Worm (Caenorhabditis elegans): Measurements from ENCODE around the gene snr-6.

The snr-6 gene

DNA sequence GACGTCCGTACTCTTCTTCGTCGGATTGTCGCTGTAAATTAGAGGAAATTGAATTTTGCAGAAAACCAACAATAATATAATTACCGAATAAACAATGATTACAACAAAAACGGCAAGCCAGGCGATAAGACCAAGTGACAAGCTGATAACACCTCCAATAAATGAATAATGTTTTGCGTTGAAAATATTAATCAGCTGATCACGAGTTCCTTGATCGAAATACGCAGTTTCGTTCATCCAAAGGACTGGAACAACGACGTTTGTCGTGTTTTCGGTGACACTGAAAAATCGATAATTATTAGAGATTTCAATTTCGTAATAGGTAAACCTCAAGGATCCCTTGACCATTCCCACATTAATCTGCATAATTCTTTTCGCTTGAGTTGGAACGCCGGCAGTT, 24.4 kb upstream of the snr-6 start:
- peak; percentile 68 for TF ChIP-seq pqm-1 (tag; optimal IDR thresholded peaks at IDR 0.05)
- TF ChIP-seq ceh-82 (tag; optimal IDR thresholded peaks at IDR 0.05) = no peak
- no peak for TF ChIP-seq nhr-237 (tag; optimal IDR thresholded peaks at IDR 0.05)
- TF ChIP-seq ceh-28 (tag; optimal IDR thresholded peaks at IDR 0.05) = peak; percentile 66
- no peak for TF ChIP-seq nfya-1 (tag; optimal IDR thresholded peaks at IDR 0.05; ENCODE audit: insufficient read depth)
- no peak for TF ChIP-seq lin-39 (tag; optimal IDR thresholded peaks at IDR 0.05)
- no peak for TF ChIP-seq ama-1 (optimal IDR thresholded peaks at IDR 0.05)
- no peak for TF ChIP-seq fos-1 (tag; optimal IDR thresholded peaks at IDR 0.05)
- TF ChIP-seq elt-2 (tag; optimal IDR thresholded peaks at IDR 0.05) = peak; percentile 81
- no peak for TF ChIP-seq lin-15B (tag; optimal IDR thresholded peaks at IDR 0.05)
- no peak for TF ChIP-seq ztf-11 (tag; optimal IDR thresholded peaks at IDR 0.05)

DNA sequence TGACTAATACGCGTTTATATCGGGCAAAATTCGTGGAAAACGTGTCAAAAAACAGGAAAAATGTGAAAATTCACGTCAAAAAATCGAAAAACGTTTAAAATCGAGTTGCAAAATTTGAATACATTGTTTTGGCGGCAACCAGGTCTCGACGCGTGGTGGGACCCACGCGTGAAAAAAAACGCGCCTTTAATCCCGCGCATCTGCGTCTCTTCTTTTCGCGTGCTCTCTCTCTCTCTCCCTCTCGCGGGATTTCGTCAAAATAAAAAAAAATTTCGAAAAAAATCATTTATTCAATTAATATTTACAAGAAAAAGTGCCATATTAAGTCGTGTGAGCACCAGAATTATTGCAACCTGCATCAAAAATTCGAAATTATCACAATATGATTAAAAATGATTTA, 23.9 kb upstream of the snr-6 start, which contains the start of gene ani-1:
ani-1 (minus strand) TSS at position 61 of the 400 bp plus-strand sequence.
- TF ChIP-seq unc-62 (GFP tag; optimal IDR thresholded peaks at IDR 0.05) = no peak
- no peak for TF ChIP-seq egl-27 (tag; optimal IDR thresholded peaks at IDR 0.05)
- no peak for TF ChIP-seq nhr-76 (tag; optimal IDR thresholded peaks at IDR 0.05)
- TF ChIP-seq lin-39 (tag; optimal IDR thresholded peaks at IDR 0.05) = peak; percentile 29
- no peak for TF ChIP-seq nhr-67 (tag; optimal IDR thresholded peaks at IDR 0.05)
- TF ChIP-seq skn-1 (tag; optimal IDR thresholded peaks at IDR 0.05) = peak; percentile 38
- no peak for TF ChIP-seq eor-1 (tag; optimal IDR thresholded peaks at IDR 0.05)
- no peak for TF ChIP-seq fkh-2 (tag; optimal IDR thresholded peaks at IDR 0.05)
- no peak for TF ChIP-seq egl-5 (tag; optimal IDR thresholded peaks at IDR 0.05)
- TF ChIP-seq mdl-1 (tag; optimal IDR thresholded peaks at IDR 0.05) = no peak
- TF ChIP-seq hmg-11 (tag; optimal IDR thresholded peaks at IDR 0.05) = peak; percentile 67
- TF ChIP-seq fkh-10 (GFP tag; optimal IDR thresholded peaks at IDR 0.05) = peak; percentile 34
- no peak for TF ChIP-seq sea-2 (GFP tag; optimal IDR thresholded peaks at IDR 0.05)
- peak; percentile 10 for TF ChIP-seq R02D3.7 (tag; optimal IDR thresholded peaks at IDR 0.05)
- TF ChIP-seq nhr-11 (tag; optimal IDR thresholded peaks at IDR 0.05) = no peak
- no peak for TF ChIP-seq lsy-12 (tag; optimal IDR thresholded peaks at IDR 0.05)
- TF ChIP-seq nhr-28 (tag; optimal IDR thresholded peaks at IDR 0.05) = no peak
- TF ChIP-seq elt-2 (tag; optimal IDR thresholded peaks at IDR 0.05) = no peak
- peak; percentile 70 for TF ChIP-seq nhr-23 (tag; optimal IDR thresholded peaks at IDR 0.05)
- TF ChIP-seq unc-39 (tag; optimal IDR thresholded peaks at IDR 0.05) = no peak
- no peak for TF ChIP-seq snpc-4 (tag; optimal IDR thresholded peaks at IDR 0.05)
- TF ChIP-seq daf-12 (tag; optimal IDR thresholded peaks at IDR 0.05) = no peak
- no peak for TF ChIP-seq elt-3 (tag; optimal IDR thresholded peaks at IDR 0.05)
- no peak for TF ChIP-seq ztf-11 (tag; optimal IDR thresholded peaks at IDR 0.05)
- no peak for TF ChIP-seq nhr-237 (tag; optimal IDR thresholded peaks at IDR 0.05)
- TF ChIP-seq nhr-77 (tag; optimal IDR thresholded peaks at IDR 0.05) = no peak
- TF ChIP-seq fos-1 (tag; optimal IDR thresholded peaks at IDR 0.05) = no peak
- TF ChIP-seq nfya-1 (tag; optimal IDR thresholded peaks at IDR 0.05; ENCODE audit: insufficient read depth) = peak; percentile 83
- TF ChIP-seq ceh-82 (tag; optimal IDR thresholded peaks at IDR 0.05) = no peak
- no peak for TF ChIP-seq jun-1 (tag; optimal IDR thresholded peaks at IDR 0.05)
- TF ChIP-seq elt-1 (tag; optimal IDR thresholded peaks at IDR 0.05) = no peak
- peak; percentile 47 for TF ChIP-seq nhr-25 (tag; optimal IDR thresholded peaks at IDR 0.05)
- peak; percentile 81 for TF ChIP-seq lin-15B (tag; optimal IDR thresholded peaks at IDR 0.05)
- no peak for TF ChIP-seq zag-1 (tag; optimal IDR thresholded peaks at IDR 0.05)
- no peak for TF ChIP-seq nhr-12 (tag; optimal IDR thresholded peaks at IDR 0.05)
- peak; percentile 31 for TF ChIP-seq nhr-43 (tag; optimal IDR thresholded peaks at IDR 0.05; ENCODE audit: poor library complexity, severe bottlenecking)
- TF ChIP-seq mml-1 (tag; optimal IDR thresholded peaks at IDR 0.05) = no peak
- TF ChIP-seq ZK546.5 (tag; optimal IDR thresholded peaks at IDR 0.05) = no peak
- no peak for TF ChIP-seq ceh-9 (tag; optimal IDR thresholded peaks at IDR 0.05)
- no peak for TF ChIP-seq pqm-1 (tag; optimal IDR thresholded peaks at IDR 0.05)
- TF ChIP-seq ceh-28 (tag; optimal IDR thresholded peaks at IDR 0.05) = no peak
- no peak for TF ChIP-seq ztf-4 (tag; optimal IDR thresholded peaks at IDR 0.05)
- no peak for TF ChIP-seq ceh-16 (tag; optimal IDR thresholded peaks at IDR 0.05)
- peak; percentile 57 for TF ChIP-seq pha-4 (tag; optimal IDR thresholded peaks at IDR 0.05)
- TF ChIP-seq tbx-2 (tag; optimal IDR thresholded peaks at IDR 0.05) = no peak
- TF ChIP-seq aly-2 (tag; optimal IDR thresholded peaks at IDR 0.05) = no peak
- TF ChIP-seq ama-1 (optimal IDR thresholded peaks at IDR 0.05) = peak; percentile 90
